Worm (Caenorhabditis elegans) whole organism, L2 larva: Measurements from ENCODE around the gene col-165.

Experiments used
- C34F6.9 ChIP-seq: fragments of 150-350 bp; optimal IDR thresholded peaks from 2 replicates; lab custom pipeline; 2014; ENCODE audit warnings: missing biosample characterization, missing genetic modification characterization
- F13H6.1 ChIP-seq: sonication (generic microtip); optimal IDR thresholded peaks from 2 replicates; lab custom pipeline; 2016; ENCODE audit warnings: missing genetic modification characterization, missing compliant biosample characterization
- R02D3.7 ChIP-seq: fragments of 150-350 bp; optimal IDR thresholded peaks from 2 replicates; lab custom pipeline; 2014; ENCODE audit warnings: missing biosample characterization, missing genetic modification characterization
- Y55F3AM.14 ChIP-seq: fragments of 200-800 bp; sonication (Bioruptor generic); optimal IDR thresholded peaks from 2 replicates; lab custom pipeline; 2018; ENCODE audit warnings: mild to moderate bottlenecking, missing genetic modification characterization, missing compliant biosample characterization
- ZK546.5 ChIP-seq: sonication (generic microtip); optimal IDR thresholded peaks from 2 replicates; lab custom pipeline; 2017; ENCODE audit warnings: missing biosample characterization, missing genetic modification characterization
- alr-1 ChIP-seq: fragments of 150-350 bp; optimal IDR thresholded peaks from 2 replicates; lab custom pipeline; 2014; ENCODE audit warnings: missing biosample characterization, missing genetic modification characterization
- aly-2 ChIP-seq: fragments of 150-350 bp; optimal IDR thresholded peaks from 2 replicates; lab custom pipeline; 2014; ENCODE audit warnings: missing biosample characterization, missing genetic modification characterization
- ama-1 ChIP-seq: fragments of 150-350 bp; optimal IDR thresholded peaks from 2 replicates; lab custom pipeline; 2018; ENCODE audit warnings: inconsistent platforms
- blmp-1 ChIP-seq: sonication (generic microtip); optimal IDR thresholded peaks from 2 replicates; lab custom pipeline; 2017; ENCODE audit warnings: missing genetic modification characterization, mild to moderate bottlenecking, missing compliant biosample characterization, antibody characterized with exemption, moderate library complexity; ENCODE audit not compliant: insufficient read depth
- ceh-16 ChIP-seq: fragments of 150-350 bp; optimal IDR thresholded peaks from 2 replicates; lab custom pipeline; 2014; ENCODE audit warnings: missing biosample characterization, missing genetic modification characterization
- ceh-82 ChIP-seq: fragments of 150-350 bp; optimal IDR thresholded peaks from 2 replicates; lab custom pipeline; 2014; ENCODE audit warnings: missing biosample characterization, missing genetic modification characterization
- crh-2 ChIP-seq: sonication (generic microtip); optimal IDR thresholded peaks from 2 replicates; lab custom pipeline; 2017; ENCODE audit warnings: missing biosample characterization, missing genetic modification characterization
- dmd-4 ChIP-seq: sonication (generic microtip); optimal IDR thresholded peaks from 2 replicates; lab custom pipeline; 2017; ENCODE audit warnings: missing biosample characterization, missing genetic modification characterization
- egl-27 ChIP-seq: sonication (generic microtip); optimal IDR thresholded peaks from 3 replicates; lab custom pipeline; 2017; ENCODE audit warnings: missing biosample characterization, missing genetic modification reagents, missing genetic modification characterization
- elt-1 ChIP-seq: fragments of 150-350 bp; optimal IDR thresholded peaks from 2 replicates; lab custom pipeline; 2014; ENCODE audit warnings: missing biosample characterization, missing genetic modification characterization
- elt-3 ChIP-seq: sonication (generic microtip); optimal IDR thresholded peaks from 2 replicates; lab custom pipeline; 2017; ENCODE audit warnings: missing biosample characterization, missing genetic modification characterization
- fos-1 ChIP-seq: fragments of 150-350 bp; optimal IDR thresholded peaks from 2 replicates; lab custom pipeline; 2014; ENCODE audit warnings: missing biosample characterization, missing genetic modification characterization
- gmeb-1 ChIP-seq: fragments of 150-350 bp; optimal IDR thresholded peaks from 2 replicates; lab custom pipeline; 2014; ENCODE audit warnings: missing biosample characterization, missing genetic modification characterization
- lin-11 ChIP-seq: fragments of 150-350 bp; sonication (generic microtip); optimal IDR thresholded peaks from 2 replicates; lab custom pipeline; 2014; ENCODE audit warnings: missing biosample characterization, missing genetic modification characterization, inconsistent platforms, mixed read lengths
- lin-13 ChIP-seq: fragments of 150-350 bp; optimal IDR thresholded peaks from 2 replicates; lab custom pipeline; 2014; ENCODE audit warnings: missing biosample characterization, missing genetic modification reagents, missing genetic modification characterization
- lin-39 ChIP-seq: fragments of 150-350 bp; optimal IDR thresholded peaks from 2 replicates; lab custom pipeline; 2014; ENCODE audit warnings: missing biosample characterization, missing genetic modification reagents, missing genetic modification characterization
- lsy-2 ChIP-seq, 2 experiments: fragments of 150-350 bp in 1 of 2; sonication (generic microtip) in 1 of 2; optimal IDR thresholded peaks; 2 replicates each; lab custom pipeline; 2014 to 2017; ENCODE audit warnings: missing biosample characterization in 2 of 2, missing genetic modification characterization in 2 of 2
- mab-5 ChIP-seq: fragments of 150-350 bp; optimal IDR thresholded peaks from 2 replicates; lab custom pipeline; 2014; ENCODE audit warnings: missing biosample characterization, missing genetic modification characterization
- mbf-1 ChIP-seq: sonication (generic microtip); optimal IDR thresholded peaks from 2 replicates; lab custom pipeline; 2017; ENCODE audit warnings: missing biosample characterization, missing genetic modification characterization
- mdl-1 ChIP-seq, 2 experiments: fragments of 150-350 bp in 1 of 2; sonication (generic microtip) in 1 of 2; optimal IDR thresholded peaks; 2 replicates each; lab custom pipeline; 2017; ENCODE audit warnings: missing biosample characterization in 2 of 2, missing genetic modification characterization in 2 of 2
- nhr-10 ChIP-seq: sonication (generic microtip); optimal IDR thresholded peaks from 2 replicates; lab custom pipeline; 2017; ENCODE audit warnings: missing biosample characterization, missing genetic modification characterization
- nhr-11 ChIP-seq: fragments of 150-350 bp; optimal IDR thresholded peaks from 2 replicates; lab custom pipeline; 2014; ENCODE audit warnings: missing biosample characterization, missing genetic modification characterization
- nhr-12 ChIP-seq: fragments of 150-350 bp; optimal IDR thresholded peaks from 2 replicates; lab custom pipeline; 2014; ENCODE audit warnings: missing biosample characterization, missing genetic modification characterization
- nhr-129 ChIP-seq: fragments of 150-350 bp; optimal IDR thresholded peaks from 2 replicates; lab custom pipeline; 2014; ENCODE audit warnings: missing biosample characterization, missing genetic modification characterization
- nhr-21 ChIP-seq: fragments of 150-350 bp; optimal IDR thresholded peaks from 2 replicates; lab custom pipeline; 2014; ENCODE audit warnings: missing biosample characterization, missing genetic modification characterization
- nhr-23 ChIP-seq: fragments of 150-350 bp; optimal IDR thresholded peaks from 2 replicates; lab custom pipeline; 2014; ENCODE audit warnings: missing biosample characterization, missing genetic modification reagents, missing genetic modification characterization
- nhr-237 ChIP-seq: fragments of 150-350 bp; optimal IDR thresholded peaks from 2 replicates; lab custom pipeline; 2014; ENCODE audit warnings: missing biosample characterization, missing genetic modification characterization
- nhr-25 ChIP-seq: fragments of 150-350 bp; sonication (generic microtip); optimal IDR thresholded peaks from 3 replicates; lab custom pipeline; 2014; ENCODE audit warnings: missing biosample characterization, missing genetic modification characterization
- nhr-6 ChIP-seq: fragments of 150-350 bp; optimal IDR thresholded peaks from 2 replicates; lab custom pipeline; 2014; ENCODE audit warnings: missing biosample characterization, missing genetic modification characterization
- nhr-77 ChIP-seq: fragments of 150-350 bp; optimal IDR thresholded peaks from 2 replicates; lab custom pipeline; 2014; ENCODE audit warnings: missing biosample characterization, missing genetic modification characterization
- peb-1 ChIP-seq: fragments of 150-350 bp; optimal IDR thresholded peaks from 2 replicates; lab custom pipeline; 2014; ENCODE audit warnings: missing biosample characterization, missing genetic modification characterization
- sem-4 ChIP-seq: fragments of 150-350 bp; optimal IDR thresholded peaks from 2 replicates; lab custom pipeline; 2014; ENCODE audit warnings: missing biosample characterization, missing genetic modification reagents, missing genetic modification characterization
- skn-1 ChIP-seq: sonication (generic microtip); optimal IDR thresholded peaks from 2 replicates; lab custom pipeline; 2017; ENCODE audit warnings: missing biosample characterization, missing genetic modification characterization
- sma-3 ChIP-seq: sonication (generic microtip); optimal IDR thresholded peaks from 2 replicates; lab custom pipeline; 2016; ENCODE audit warnings: missing genetic modification reagents, missing genetic modification characterization, missing compliant biosample characterization
- sma-9 ChIP-seq, 2 experiments: fragments of 150-350 bp in 1 of 2; sonication (generic microtip) in 1 of 2; optimal IDR thresholded peaks; 2 replicates each; lab custom pipeline; 2014 to 2016; ENCODE audit warnings: missing genetic modification characterization in 2 of 2, mild to moderate bottlenecking in 1 of 2, missing biosample characterization in 1 of 2, missing compliant biosample characterization in 1 of 2, missing genetic modification reagents in 1 of 2, moderate library complexity in 1 of 2
- snpc-4 ChIP-seq: fragments of 150-350 bp; optimal IDR thresholded peaks from 2 replicates; lab custom pipeline; 2014; ENCODE audit warnings: missing biosample characterization, missing genetic modification characterization
- unc-39 ChIP-seq: fragments of 150-350 bp; optimal IDR thresholded peaks from 2 replicates; lab custom pipeline; 2014; ENCODE audit warnings: missing biosample characterization, missing genetic modification characterization
- unc-55 ChIP-seq: fragments of 150-350 bp; sonication (generic microtip); optimal IDR thresholded peaks from 3 replicates; lab custom pipeline; 2014; ENCODE audit warnings: missing biosample characterization, missing genetic modification reagents, missing genetic modification characterization
- unc-62 ChIP-seq: fragments of 150-350 bp; optimal IDR thresholded peaks from 2 replicates; lab custom pipeline; 2014; ENCODE audit warnings: missing biosample characterization, missing genetic modification reagents, missing genetic modification characterization
- zag-1 ChIP-seq: fragments of 150-350 bp; optimal IDR thresholded peaks from 2 replicates; lab custom pipeline; 2014; ENCODE audit warnings: missing biosample characterization, missing genetic modification characterization
- ztf-1 ChIP-seq: fragments of 200-800 bp; sonication (Bioruptor generic); conservative IDR thresholded peaks from 2 replicates; pipeline ENCODE4 v1.3.6; 2022; ENCODE audit warnings: missing genetic modification characterization, missing compliant biosample characterization
- ztf-11 ChIP-seq: sonication (generic microtip); optimal IDR thresholded peaks from 2 replicates; lab custom pipeline; 2017; ENCODE audit warnings: missing biosample characterization, missing genetic modification characterization
- ztf-4 ChIP-seq: fragments of 150-350 bp; optimal IDR thresholded peaks from 2 replicates; lab custom pipeline; 2014; ENCODE audit warnings: missing biosample characterization, missing genetic modification characterization

col-165 gene

ce11 chrX:4386493-4386892 is 33.1 kb downstream of the col-165 start:
- TF ChIP-seq snpc-4 (no peak), nhr-10 (tag; lab: Kevin White, UChicago) (no peak), lin-11 (tag; lab: Kevin White, UChicago) (no peak), mdl-1 (tag; optimal IDR thresholded peaks at IDR 0.05; lab: Kevin White, UChicago) (no peak), unc-55 (GFP tag; lab: Kevin White, UChicago) (no peak), gmeb-1 (tag; lab: Kevin White, UChicago) (peak; percentile 41), nhr-25 (tag; lab: Kevin White, UChicago) (peak; percentile 71), R02D3.7 (tag; lab: Kevin White, UChicago) (no peak), lsy-2 (tag; optimal IDR thresholded peaks at IDR 0.05; lab: Kevin White, UChicago) (no peak), ztf-4 (tag; lab: Kevin White, UChicago) (no peak), ceh-82 (tag; lab: Kevin White, UChicago) (no peak), unc-62 (GFP tag; lab: Kevin White, UChicago) (no peak), peb-1 (tag; lab: Kevin White, UChicago) (no peak)

ce11 chrX:4388834-4389409 is 35.5 kb downstream of the col-165 start, which contains the start of gene dpy-23:
TSS of gene dpy-23 (plus strand) at chrX:4389359.
- TF ChIP-seq ztf-4 (tag; lab: Kevin White, UChicago) (peak; percentile 92), nhr-6 (tag; lab: Kevin White, UChicago) (peak; percentile 88), fos-1 (tag; lab: Kevin White, UChicago) (peak; percentile 91), Y55F3AM.14 (GFP tag; lab: Kevin White, UChicago) (peak; percentile 89), aly-2 (no peak), nhr-77 (tag; lab: Kevin White, UChicago) (peak; percentile 49), sma-3 (GFP tag; lab: Kevin White, UChicago) (peak; percentile 91), nhr-237 (peak; percentile 57), unc-39 (tag; lab: Kevin White, UChicago) (no peak), F13H6.1 (tag; lab: Kevin White, UChicago) (peak; percentile 98), gmeb-1 (tag; lab: Kevin White, UChicago) (peak; percentile 69), lin-13 (GFP tag; lab: Kevin White, UChicago) (peak; percentile 93), ceh-82 (tag; lab: Kevin White, UChicago) (peak; percentile 89), nhr-25 (tag; lab: Kevin White, UChicago) (peak; percentile 93), ztf-1 (GFP tag; lab: Robert Waterston, UW) (no peak), elt-1 (tag; lab: Kevin White, UChicago) (no peak), lin-11 (tag; lab: Kevin White, UChicago) (peak; percentile 96), mab-5 (tag; lab: Kevin White, UChicago) (peak; percentile 90), lin-39 (tag; lab: Kevin White, UChicago) (no peak), elt-3 (tag; lab: Kevin White, UChicago) (no peak), nhr-129 (tag; lab: Kevin White, UChicago) (peak; percentile 97), nhr-11 (tag; lab: Kevin White, UChicago) (no peak), nhr-12 (tag; lab: Kevin White, UChicago) (no peak), blmp-1 (tag; lab: Kevin White, UChicago) (peak; percentile 85), unc-55 (GFP tag; lab: Kevin White, UChicago) (peak; percentile 97), C34F6.9 (tag; lab: Kevin White, UChicago) (peak; percentile 97), sem-4 (tag; lab: Kevin White, UChicago) (peak; percentile 93), ama-1 (no peak), mdl-1 (tag; optimal IDR thresholded peaks at IDR 0.05; lab: Kevin White, UChicago) (peak; percentile 46 to 85), dmd-4 (tag; lab: Kevin White, UChicago) (no peak), lsy-2 (tag; optimal IDR thresholded peaks at IDR 0.05; lab: Kevin White, UChicago) (peak; percentile 75 to 91), egl-27 (tag; lab: Kevin White, UChicago) (peak; percentile 83), nhr-23 (tag; lab: Kevin White, UChicago) (no peak), nhr-21 (peak; percentile 86), mbf-1 (tag; lab: Kevin White, UChicago) (no peak), nhr-10 (tag; lab: Kevin White, UChicago) (peak; percentile 43), ZK546.5 (tag; lab: Kevin White, UChicago) (peak; percentile 46), zag-1 (peak; percentile 95), ceh-16 (peak; percentile 84), ztf-11 (tag; lab: Kevin White, UChicago) (no peak), crh-2 (tag; lab: Kevin White, UChicago) (peak; percentile 96), peb-1 (tag; lab: Kevin White, UChicago) (no peak), skn-1 (no peak), R02D3.7 (tag; lab: Kevin White, UChicago) (no peak), snpc-4 (peak; percentile 32), unc-62 (GFP tag; lab: Kevin White, UChicago) (peak; percentile 82), sma-9 (GFP tag; optimal IDR thresholded peaks at IDR 0.05; lab: Kevin White, UChicago) (peak; percentile 97), sma-9 (tag; optimal IDR thresholded peaks at IDR 0.05; lab: Kevin White, UChicago) (no peak), alr-1 (tag; lab: Kevin White, UChicago) (no peak)
